Worm (Caenorhabditis elegans) whole organism, L2 larva: ENCODE results near the gene laat-1.

Experiments used
- nhr-237 ChIP-seq: fragments of 150-350 bp; optimal IDR thresholded peaks from 2 replicates; lab custom pipeline; 2014; ENCODE audit warnings: missing biosample characterization, missing genetic modification characterization
- unc-62 ChIP-seq: fragments of 150-350 bp; optimal IDR thresholded peaks from 2 replicates; lab custom pipeline; 2014; ENCODE audit warnings: missing biosample characterization, missing genetic modification reagents, missing genetic modification characterization

DNA sequence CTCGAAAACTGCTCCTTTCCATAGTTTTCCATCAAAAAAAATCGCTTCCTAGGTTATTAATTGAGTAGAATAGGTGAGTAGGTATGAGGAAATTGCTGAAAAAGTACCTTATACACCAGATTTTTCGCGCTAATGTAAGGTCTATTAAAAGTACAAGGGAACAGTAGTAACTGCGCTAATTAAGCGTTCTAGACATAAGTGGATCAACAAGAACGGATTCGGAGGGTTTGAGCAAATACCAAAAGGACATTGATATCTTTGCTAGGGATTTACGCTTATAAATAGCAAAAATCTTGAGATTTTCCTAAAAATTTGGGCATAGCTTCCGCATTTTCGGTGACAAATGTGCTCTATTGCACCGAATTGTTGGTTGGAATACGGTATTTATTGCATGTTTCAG is 36.3 kb upstream of the laat-1 start, which contains the start of gene B0432.7:
- no peak for TF ChIP-seq unc-62 (GFP tag; lab: Kevin White, UChicago)
- no peak for TF ChIP-seq nhr-237 (tag; lab: Kevin White, UChicago)
